Fruit fly (Drosophila melanogaster) whole organism: ENCODE results near the gene RpS5b.

ENCODE experiments used
- CG8478 ChIP-seq: fragments of >200 bp; optimal IDR thresholded peaks from 2 replicates; lab custom pipeline; 2018; ENCODE audit warnings: inconsistent platforms
- psq ChIP-seq: fragments of >200 bp; optimal IDR thresholded peaks from 2 replicates; lab custom pipeline; 2017
- usp ChIP-seq: fragments of >200 bp; optimal IDR thresholded peaks from 2 replicates; lab custom pipeline; 2017; ENCODE audit warnings: missing biosample characterization, missing genetic modification characterization, mixed read lengths

dm6 chr3R:14890064-14890709 is 11.2 kb downstream of the RpS5b start, which contains the start of the genes CycC and UQCR-C1:
- no peak for TF ChIP-seq psq (lab: Kevin White, UChicago)
- TF ChIP-seq usp (GFP tag; lab: Kevin White, UChicago), result no peak
- TF ChIP-seq CG8478 (lab: Kevin White, UChicago), result no peak
